Fruit fly (Drosophila melanogaster) whole organism, embryonic: ENCODE data around the gene CG8326.
A peak's percentile ranks its signal among the peaks of the same experiment; 100 is the strongest.

ENCODE experiments used
- Aef1 ChIP-seq: fragments of 200-800 bp; sonication (Bioruptor generic); IDR thresholded peaks from 3 replicates; pipeline ENCODE4 v1.3.6; 2022; ENCODE audit warnings: missing biosample characterization, missing genetic modification characterization
- Bgb ChIP-seq: fragments of 200-800 bp; sonication (Bioruptor generic); IDR thresholded peaks from 2 replicates; pipeline ENCODE4 v1.3.6; 2022; ENCODE audit warnings: missing biosample characterization, missing genetic modification characterization; ENCODE audit not compliant: partially characterized antibody
- BtbVII ChIP-seq: fragments of 200-800 bp; sonication (Bioruptor generic); optimal IDR thresholded peaks from 3 replicates; lab custom pipeline; 2017; ENCODE audit warnings: missing biosample characterization, mild to moderate bottlenecking, missing genetic modification characterization
- CG13287 ChIP-seq: fragments of 200-800 bp; sonication (Bioruptor generic); IDR thresholded peaks from 2 replicates; pipeline ENCODE4 v1.3.6; 2022; ENCODE audit warnings: missing biosample characterization, missing genetic modification characterization; ENCODE audit not compliant: partially characterized antibody
- CG13624 ChIP-seq: fragments of 200-800 bp; sonication (Bioruptor generic); optimal IDR thresholded peaks from 2 replicates; lab custom pipeline; 2016; ENCODE audit warnings: missing biosample characterization, missing genetic modification characterization
- CG14860 ChIP-seq: fragments of 200-800 bp; sonication (Bioruptor generic); IDR thresholded peaks from 3 replicates; pipeline ENCODE4 v1.3.6; 2022; ENCODE audit warnings: missing biosample characterization, missing genetic modification characterization; ENCODE audit not compliant: partially characterized antibody
- CG1529 ChIP-seq: fragments of 200-800 bp; sonication (Bioruptor generic); optimal IDR thresholded peaks from 3 replicates; lab custom pipeline; 2018; ENCODE audit warnings: missing biosample characterization, missing genetic modification characterization
- CG17568 ChIP-seq: fragments of 200-800 bp; sonication (Bioruptor generic); optimal IDR thresholded peaks from 2 replicates; lab custom pipeline; 2018; ENCODE audit warnings: missing biosample characterization, mild to moderate bottlenecking, missing genetic modification characterization, moderate library complexity
- CG18011 ChIP-seq: fragments of 200-800 bp; sonication (Bioruptor generic); optimal IDR thresholded peaks from 2 replicates; lab custom pipeline; 2017; ENCODE audit warnings: missing biosample characterization, missing genetic modification characterization, mild to moderate bottlenecking, moderate library complexity, missing genotype
- CG18764 ChIP-seq: fragments of 200-800 bp; sonication (Bioruptor generic); optimal IDR thresholded peaks from 3 replicates; lab custom pipeline; 2016; ENCODE audit warnings: missing biosample characterization, missing genetic modification characterization
- CG33557 ChIP-seq: fragments of 200-800 bp; sonication (Bioruptor generic); optimal IDR thresholded peaks from 2 replicates; lab custom pipeline; 2019; ENCODE audit warnings: missing biosample characterization, mild to moderate bottlenecking, missing genetic modification characterization, moderate library complexity
- CG34224 ChIP-seq: fragments of 200-800 bp; sonication (Bioruptor generic); IDR thresholded peaks from 3 replicates; pipeline ENCODE4 v1.3.6; 2022; ENCODE audit warnings: missing biosample characterization, missing genetic modification characterization; ENCODE audit not compliant: partially characterized antibody
- CG3726 ChIP-seq: fragments of 200-800 bp; sonication (Bioruptor generic); IDR thresholded peaks from 3 replicates; pipeline ENCODE4, ENCODE4 v1.3.6; 2022; ENCODE audit warnings: missing biosample characterization, missing genetic modification characterization
- CG3847 ChIP-seq: fragments of 200-800 bp; sonication (Bioruptor generic); IDR thresholded peaks from 2 replicates; pipeline ENCODE4 v1.3.6; 2022; ENCODE audit warnings: missing biosample characterization, missing genetic modification characterization
- CG4730 ChIP-seq: fragments of 200-800 bp; sonication (Bioruptor generic); IDR thresholded peaks from 2 replicates; pipeline ENCODE4 v1.3.6; 2022; ENCODE audit warnings: missing biosample characterization, missing genetic modification characterization
- CG5245 ChIP-seq: fragments of 200-800 bp; sonication (Bioruptor generic); optimal IDR thresholded peaks from 3 replicates; lab custom pipeline; 2016; ENCODE audit warnings: missing biosample characterization, missing genetic modification characterization
- CG5953 ChIP-seq: fragments of 200-800 bp; sonication (Bioruptor generic); IDR thresholded peaks from 2 replicates; pipeline ENCODE4 v1.3.6; 2022; ENCODE audit warnings: missing biosample characterization, missing genetic modification characterization
- CG8944 ChIP-seq: fragments of 200-800 bp; sonication (Bioruptor generic); optimal IDR thresholded peaks from 3 replicates; lab custom pipeline; 2016; ENCODE audit warnings: missing biosample characterization, missing genetic modification characterization
- Camta ChIP-seq: fragments of 200-800 bp; sonication (Bioruptor generic); optimal IDR thresholded peaks from 2 replicates; lab custom pipeline; 2016; ENCODE audit warnings: missing biosample characterization, missing genetic modification characterization
- Chrac-16 ChIP-seq: fragments of 200-800 bp; sonication (Bioruptor generic); optimal IDR thresholded peaks from 3 replicates; lab custom pipeline; 2016; ENCODE audit warnings: missing biosample characterization, missing genetic modification characterization
- CkIIα-i1 ChIP-seq: fragments of 200-800 bp; sonication (Bioruptor generic); IDR thresholded peaks from 2 replicates; pipeline ENCODE4 v1.3.6; 2022; ENCODE audit warnings: missing biosample characterization, missing genetic modification characterization
- Dad ChIP-seq: fragments of 200-800 bp; sonication (Bioruptor generic); optimal IDR thresholded peaks from 3 replicates; lab custom pipeline; 2016; ENCODE audit warnings: missing biosample characterization, missing genetic modification characterization
- Dbx ChIP-seq: fragments of 200-800 bp; sonication (Bioruptor generic); IDR thresholded peaks from 3 replicates; pipeline ENCODE4 v1.3.6; 2022; ENCODE audit warnings: missing biosample characterization, missing genetic modification characterization
- Dfd ChIP-seq, 2 experiments: fragments of >200 bp; optimal IDR thresholded peaks; 2 replicates each; lab custom pipeline; 2017; ENCODE audit warnings: missing biosample characterization in 2 of 2, missing genetic modification characterization in 2 of 2
- Doc3 ChIP-seq: fragments of 200-800 bp; sonication (Bioruptor generic); IDR thresholded peaks from 3 replicates; pipeline ENCODE4 v1.3.6; 2022; ENCODE audit warnings: missing biosample characterization, missing genetic modification characterization; ENCODE audit not compliant: partially characterized antibody
- E2f2 ChIP-seq: fragments of 200-800 bp; sonication (Bioruptor generic); IDR thresholded peaks from 2 replicates; pipeline ENCODE4 v1.3.6; 2022; ENCODE audit warnings: missing biosample characterization, missing genetic modification characterization
- ERR ChIP-seq: fragments of 200-800 bp; sonication (Bioruptor generic); optimal IDR thresholded peaks from 2 replicates; lab custom pipeline; 2016; ENCODE audit warnings: missing biosample characterization, missing genetic modification characterization
- Ets97D ChIP-seq: fragments of 200-800 bp; sonication (Bioruptor generic); optimal IDR thresholded peaks from 3 replicates; lab custom pipeline; 2016; ENCODE audit warnings: missing biosample characterization, missing genetic modification characterization
- GATAe ChIP-seq: fragments of 200-800 bp; sonication (Bioruptor generic); conservative IDR thresholded peaks from 2 replicates; pipeline ENCODE4 v1.3.6; 2022; ENCODE audit warnings: missing biosample characterization, missing genetic modification characterization
- HLH4C ChIP-seq: fragments of 200-800 bp; sonication (Bioruptor generic); IDR thresholded peaks from 3 replicates; pipeline ENCODE4 v1.3.6; 2022; ENCODE audit warnings: missing biosample characterization, missing genetic modification characterization; ENCODE audit not compliant: partially characterized antibody
- Hmr ChIP-seq: fragments of 200-800 bp; sonication (Bioruptor generic); optimal IDR thresholded peaks from 3 replicates; lab custom pipeline; 2017; ENCODE audit warnings: mild to moderate bottlenecking, missing biosample characterization, missing genetic modification reagents, missing genetic modification characterization
- Kr ChIP-seq: fragments of 200-800 bp; sonication (Bioruptor generic); optimal IDR thresholded peaks from 2 replicates; lab custom pipeline; 2017; ENCODE audit warnings: missing biosample characterization, mild to moderate bottlenecking, missing genetic modification characterization
- Mad ChIP-seq: fragments of 200-800 bp; sonication (Bioruptor generic); optimal IDR thresholded peaks from 2 replicates; lab custom pipeline; 2016; ENCODE audit warnings: missing biosample characterization, missing genetic modification characterization
- PHDP ChIP-seq: fragments of 200-800 bp; sonication (Bioruptor generic); optimal IDR thresholded peaks from 3 replicates; lab custom pipeline; 2018; ENCODE audit warnings: missing biosample characterization, mild to moderate bottlenecking, missing genetic modification characterization, moderate library complexity
- Xbp1 ChIP-seq: fragments of 200-800 bp; sonication (Bioruptor generic); optimal IDR thresholded peaks from 3 replicates; lab custom pipeline; 2016; ENCODE audit warnings: missing biosample characterization, mild to moderate bottlenecking, missing genetic modification characterization
- aop ChIP-seq: fragments of 200-800 bp; sonication (Bioruptor generic); IDR thresholded peaks from 2 replicates; pipeline ENCODE4 v1.3.6; 2022; ENCODE audit warnings: missing biosample characterization, missing genetic modification characterization
- btn ChIP-seq: fragments of 200-800 bp; sonication (Bioruptor generic); optimal IDR thresholded peaks from 2 replicates; lab custom pipeline; 2016; ENCODE audit warnings: missing biosample characterization, missing genetic modification characterization
- dpn ChIP-seq, 2 experiments: fragments of 200-800 bp; sonication (Bioruptor generic); optimal IDR thresholded peaks; 3 replicates each; lab custom pipeline; 2016; ENCODE audit warnings: missing biosample characterization in 2 of 2, missing genetic modification characterization in 2 of 2
- grn ChIP-seq: fragments of 200-800 bp; sonication (Bioruptor generic); optimal IDR thresholded peaks from 3 replicates; lab custom pipeline; 2017; ENCODE audit warnings: missing biosample characterization, missing genetic modification characterization
- hbn ChIP-seq: fragments of 200-800 bp; sonication (Bioruptor generic); IDR thresholded peaks from 2 replicates; pipeline ENCODE4 v1.3.6; 2022; ENCODE audit warnings: missing biosample characterization, missing genetic modification characterization; ENCODE audit not compliant: partially characterized antibody
- knrl ChIP-seq: fragments of 200-800 bp; sonication (Bioruptor generic); IDR thresholded peaks from 3 replicates; pipeline ENCODE4 v1.3.6; 2022; ENCODE audit warnings: missing biosample characterization, missing genetic modification characterization; ENCODE audit not compliant: partially characterized antibody
- nerfin-2 ChIP-seq: fragments of 200-800 bp; sonication (Bioruptor generic); IDR thresholded peaks from 2 replicates; pipeline ENCODE4 v1.3.6; 2022; ENCODE audit warnings: missing biosample characterization, missing genetic modification characterization; ENCODE audit not compliant: partially characterized antibody
- pan ChIP-seq, 4 experiments: fragments of >200 bp in 3 of 4; fragments of 200-800 bp in 1 of 4; sonication (Bioruptor generic) in 1 of 4; optimal IDR thresholded peaks in 3 of 4; IDR thresholded peaks in 1 of 4; 2 replicates each; pipeline versions ENCODE4 v1.3.6 to Lab custom; 2017 to 2022; ENCODE audit warnings: missing biosample characterization in 2 of 4, missing genetic modification characterization in 2 of 4, mixed read lengths in 1 of 4
- salm ChIP-seq: fragments of 200-800 bp; sonication (Bioruptor generic); optimal IDR thresholded peaks from 2 replicates; lab custom pipeline; 2018; ENCODE audit warnings: missing biosample characterization, mild to moderate bottlenecking, missing genetic modification characterization
- sc ChIP-seq, 3 experiments: fragments of >200 bp in 2 of 3; fragments of 200-800 bp in 1 of 3; sonication (Bioruptor generic) in 1 of 3; optimal IDR thresholded peaks; 2 replicates in 2 of 3; 3 replicates in 1 of 3; lab custom pipeline; 2017; ENCODE audit warnings: mild to moderate bottlenecking in 1 of 3, missing biosample characterization in 1 of 3, missing genetic modification characterization in 1 of 3, missing genetic modification reagents in 1 of 3
- sd ChIP-seq: fragments of 200-800 bp; sonication (Bioruptor generic); optimal IDR thresholded peaks from 3 replicates; lab custom pipeline; 2018; ENCODE audit warnings: missing biosample characterization, mild to moderate bottlenecking, missing genetic modification characterization, moderate library complexity
- sima ChIP-seq: fragments of 200-800 bp; sonication (Bioruptor generic); optimal IDR thresholded peaks from 2 replicates; lab custom pipeline; 2016; ENCODE audit warnings: missing biosample characterization, missing genetic modification characterization
- tup ChIP-seq: fragments of 200-800 bp; sonication (Bioruptor generic); optimal IDR thresholded peaks from 2 replicates; lab custom pipeline; 2016; ENCODE audit warnings: missing biosample characterization, mild to moderate bottlenecking, missing genetic modification characterization, moderate library complexity
- unc-4 ChIP-seq: fragments of 200-800 bp; sonication (Bioruptor generic); IDR thresholded peaks from 2 replicates; pipeline ENCODE4 v1.3.6; 2022; ENCODE audit warnings: missing biosample characterization, missing genetic modification characterization; ENCODE audit not compliant: partially characterized antibody
- zen ChIP-seq: fragments of 200-800 bp; sonication (Bioruptor generic); optimal IDR thresholded peaks from 3 replicates; lab custom pipeline; 2018; ENCODE audit warnings: missing biosample characterization, mild to moderate bottlenecking, missing genetic modification characterization, moderate library complexity

Gene CG8326

DNA sequence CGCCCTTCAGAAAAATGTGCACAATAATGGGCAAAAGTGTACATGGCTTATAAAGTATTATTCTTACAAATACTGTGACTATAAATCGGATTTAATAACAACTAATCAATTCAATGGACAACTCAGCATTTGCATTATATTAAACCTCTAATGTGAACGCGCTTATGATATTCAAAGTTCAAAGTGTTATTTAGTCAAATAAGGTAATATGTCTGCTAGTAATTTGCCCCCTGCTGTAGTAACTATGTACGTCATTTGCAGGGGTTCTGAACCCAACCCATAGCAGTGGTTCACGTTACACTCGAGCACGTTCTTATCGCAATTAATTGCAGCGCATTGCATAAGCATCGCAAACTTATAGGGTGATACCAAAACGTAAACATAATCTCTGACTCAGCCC lies 41.2 kb downstream of the CG8326 start (continued):
- TF ChIP-seq E2f2 (no peak), CG14860 (no peak), pan (optimal IDR thresholded peaks at IDR 0.05; lab: Kevin White, UChicago) (no peak), pan (GFP tag; optimal IDR thresholded peaks at IDR 0.05 in 1 of 2, IDR thresholded peaks at IDR 0.05 in 1 of 2) (no peak), CG5953 (GFP tag; lab: Robert Waterston, UW) (no peak), CG13624 (GFP tag; lab: Kevin White, UChicago) (no peak), CG13287 (GFP tag; lab: Robert Waterston, UW) (no peak), Dfd (GFP tag; optimal IDR thresholded peaks at IDR 0.05; lab: Kevin White, UChicago) (no peak), HLH4C (no peak), CG18011 (GFP tag; lab: Kevin White, UChicago) (no peak), Aef1 (no peak), aop (GFP tag; lab: Robert Waterston, UW) (no peak), ERR (GFP tag; lab: Kevin White, UChicago) (no peak), CG1529 (GFP tag; lab: Kevin White, UChicago) (no peak), sc (optimal IDR thresholded peaks at IDR 0.05; lab: Kevin White, UChicago) (no peak), sc (GFP tag; optimal IDR thresholded peaks at IDR 0.05; lab: Kevin White, UChicago) (no peak), Mad (GFP tag; lab: Kevin White, UChicago) (no peak), CG4730 (GFP tag; lab: Robert Waterston, UW) (no peak), Bgb (GFP tag; lab: Robert Waterston, UW) (no peak), nerfin-2 (no peak), Xbp1 (GFP tag; lab: Kevin White, UChicago) (no peak), sima (GFP tag; lab: Kevin White, UChicago) (no peak), Dad (GFP tag; lab: Kevin White, UChicago) (no peak), PHDP (peak; percentile 37), Ets97D (GFP tag; lab: Kevin White, UChicago) (no peak), Hmr (GFP tag; lab: Kevin White, UChicago) (no peak), CG3726 (GFP tag; lab: Robert Waterston, UW) (no peak), GATAe (GFP tag; lab: Robert Waterston, UW) (no peak), BtbVII (GFP tag; lab: Kevin White, UChicago) (no peak), tup (GFP tag; lab: Kevin White, UChicago) (no peak), knrl (no peak), CG17568 (GFP tag; lab: Kevin White, UChicago) (no peak), CG33557 (GFP tag; lab: Kevin White, UChicago) (no peak), CG18764 (GFP tag; lab: Kevin White, UChicago) (no peak), Dbx (no peak), CG3847 (GFP tag; lab: Robert Waterston, UW) (no peak), dpn (GFP tag; optimal IDR thresholded peaks at IDR 0.05; lab: Kevin White, UChicago) (peak in 1 of 2 experiments; percentile 15), unc-4 (no peak), CkIIα-i1 (GFP tag; lab: Robert Waterston, UW) (no peak), CG5245 (no peak), Doc3 (GFP tag; lab: Robert Waterston, UW) (no peak), sd (tag; lab: Kevin White, UChicago) (no peak), hbn (no peak), zen (tag; lab: Kevin White, UChicago) (no peak), CG8944 (no peak), Camta (GFP tag; lab: Kevin White, UChicago) (no peak), grn (GFP tag; lab: Kevin White, UChicago) (no peak), Kr (GFP tag; lab: Kevin White, UChicago) (no peak), btn (GFP tag; lab: Kevin White, UChicago) (no peak), CG34224 (GFP tag; lab: Robert Waterston, UW) (no peak), salm (tag; lab: Kevin White, UChicago) (no peak), Chrac-16 (GFP tag; lab: Kevin White, UChicago) (no peak)
